Worm (Caenorhabditis elegans): ENCODE results near the gene gtbp-1.

Gene gtbp-1

ce11 chrIV:10157034-10157433, 28.3 kb upstream of the gtbp-1 start (continued):
- TF ChIP-seq snpc-1.3 (tag; optimal IDR thresholded peaks at IDR 0.05; ENCODE audit: insufficient read depth) (peak; percentile 6), pbrm-1 (GFP tag; IDR thresholded peaks at IDR 0.05) (peak; percentile 42; the same call in 1 of the 2 replicates), F33H1.4 (GFP tag; IDR thresholded peaks at IDR 0.05) (peak; percentile 90), ets-4 (GFP tag; optimal IDR thresholded peaks at IDR 0.05) (no peak), B0035.1 (tag; optimal IDR thresholded peaks at IDR 0.05) (no peak), egl-44 (GFP tag; IDR thresholded peaks at IDR 0.05) (no peak), ceh-58 (GFP tag; IDR thresholded peaks at IDR 0.05) (no peak), xnd-1 (tag; optimal IDR thresholded peaks at IDR 0.05) (peak; percentile 80), efl-1 (GFP tag; optimal IDR thresholded peaks at IDR 0.05) (no peak)

ce11 chrIV:10155475-10155874, 26.7 kb upstream of the gtbp-1 start, which contains the start of gene ttr-54:
ttr-54 (plus strand) TSS chrIV:10155775.
- TF ChIP-seq sea-2 (GFP tag; IDR thresholded peaks at IDR 0.05) (no peak), F23B12.7 (tag; optimal IDR thresholded peaks at IDR 0.05; ENCODE audit: insufficient read depth) (no peak), madf-6 (GFP tag; IDR thresholded peaks at IDR 0.05) (peak; percentile 48; the same call in 1 of the 2 replicates)

DNA sequence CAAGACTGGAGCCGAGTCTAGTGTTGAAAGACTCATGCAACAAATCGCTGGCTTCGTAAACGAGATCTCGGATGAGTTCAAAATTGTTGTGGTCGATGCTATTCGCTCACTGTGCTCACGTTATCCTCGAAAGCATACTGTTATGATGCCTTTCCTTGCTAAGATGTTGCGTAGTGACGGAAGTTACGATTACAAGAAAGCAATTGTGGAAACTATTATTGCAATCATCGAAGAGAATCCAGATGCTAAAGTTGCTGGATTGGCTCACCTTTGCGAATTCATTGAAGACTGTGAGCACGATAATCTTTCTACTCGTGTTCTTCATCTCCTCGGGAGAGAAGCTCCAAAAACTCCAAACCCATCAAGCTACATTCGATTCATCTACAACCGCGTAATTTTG, 24.7 kb upstream of the gtbp-1 start:
- no peak for TF ChIP-seq snpc-3.4 (tag; optimal IDR thresholded peaks at IDR 0.05)
- TF ChIP-seq ztf-6 (GFP tag; IDR thresholded peaks at IDR 0.05): no peak
- no peak for TF ChIP-seq tlf-1 (GFP tag; optimal IDR thresholded peaks at IDR 0.05)
- TF ChIP-seq snpc-1.3 (tag; optimal IDR thresholded peaks at IDR 0.05; ENCODE audit: insufficient read depth): no peak
- TF ChIP-seq ama-1 (optimal IDR thresholded peaks at IDR 0.05): no peak
- TF ChIP-seq ama-1 (GFP tag; optimal IDR thresholded peaks at IDR 0.05): no peak
- no peak for TF ChIP-seq rec-8 (tag; optimal IDR thresholded peaks at IDR 0.05)
- no peak for TF ChIP-seq sdz-38 (tag; optimal IDR thresholded peaks at IDR 0.05)
- TF ChIP-seq lag-1 (GFP tag; IDR thresholded peaks at IDR 0.05): no peak
- TF ChIP-seq repo-1 (tag; optimal IDR thresholded peaks at IDR 0.05): no peak
- no peak for TF ChIP-seq B0019.2 (GFP tag; conservative IDR thresholded peaks at IDR 0.05)
- TF ChIP-seq Y79H2A.3 (GFP tag; conservative IDR thresholded peaks at IDR 0.05): no peak
- TF ChIP-seq B0035.1 (tag; optimal IDR thresholded peaks at IDR 0.05): no peak
- no peak for TF ChIP-seq ceh-91 (GFP tag; IDR thresholded peaks at IDR 0.05)
- no peak for TF ChIP-seq Y53F4B.3 (GFP tag; IDR thresholded peaks at IDR 0.05)
- TF ChIP-seq cebp-1 (GFP tag; IDR thresholded peaks at IDR 0.05): no peak
- TF ChIP-seq cebp-1 (tag; optimal IDR thresholded peaks at IDR 0.05): no peak
- TF ChIP-seq pha-4 (tag; optimal IDR thresholded peaks at IDR 0.05): no peak
- TF ChIP-seq athp-1 (tag; optimal IDR thresholded peaks at IDR 0.05): no peak
- no peak for TF ChIP-seq F57A8.1 (GFP tag; optimal IDR thresholded peaks at IDR 0.05)
- no peak for TF ChIP-seq hlh-26 (GFP tag; conservative IDR thresholded peaks at IDR 0.05)
- no peak for TF ChIP-seq lin-40 (tag; optimal IDR thresholded peaks at IDR 0.05)

- TF ChIP-seq attf-5 (GFP tag; optimal IDR thresholded peaks at IDR 0.05) (peak; percentile 18), pha-4 (tag; optimal IDR thresholded peaks at IDR 0.05) (peak; percentile 17), lin-35 (GFP tag; optimal IDR thresholded peaks at IDR 0.05) (peak in 1 of 3 experiments; percentile 16), athp-1 (tag; optimal IDR thresholded peaks at IDR 0.05) (no peak), die-1 (tag; optimal IDR thresholded peaks at IDR 0.05) (no peak), egrh-3 (GFP tag; IDR thresholded peaks at IDR 0.05) (no peak), lin-40 (tag; optimal IDR thresholded peaks at IDR 0.05) (peak; percentile 2), let-607 (tag; optimal IDR thresholded peaks at IDR 0.05) (peak; percentile 67 to 87), ama-1 (optimal IDR thresholded peaks at IDR 0.05) (no peak), ama-1 (GFP tag; optimal IDR thresholded peaks at IDR 0.05) (no peak), him-1 (tag; optimal IDR thresholded peaks at IDR 0.05) (no peak), bed-2 (GFP tag; IDR thresholded peaks at IDR 0.05) (no peak), D2030.7 (GFP tag; IDR thresholded peaks at IDR 0.05) (no peak; the same call in 1 of the 2 replicates), zim-3 (tag; optimal IDR thresholded peaks at IDR 0.05) (no peak), repo-1 (tag; optimal IDR thresholded peaks at IDR 0.05) (no peak), nfyb-1 (GFP tag; IDR thresholded peaks at IDR 0.05) (no peak), unc-62 (GFP tag; optimal IDR thresholded peaks at IDR 0.05) (no peak), nhr-80 (tag; optimal IDR thresholded peaks at IDR 0.05) (peak; percentile 2)
These were observed 22.8 kb upstream of the gtbp-1 start, which contains the start of gene copg-1 for ce11 chrIV:10151439-10151997. copg-1 (plus strand) TSS chrIV:10151947.

All from whole organism, young adult.